Worm (Caenorhabditis elegans) whole organism, early embryonic: Measurements from ENCODE around the gene scl-8.

Experiments used
- B0310.2 ChIP-seq: sonication (generic microtip); optimal IDR thresholded peaks from 2 replicates; lab custom pipeline; 2016; ENCODE audit warnings: mild to moderate bottlenecking, missing genetic modification characterization, missing compliant biosample characterization
- F13C5.2 ChIP-seq: sonication (generic microtip); optimal IDR thresholded peaks from 2 replicates; lab custom pipeline; 2017; ENCODE audit warnings: mild to moderate bottlenecking, missing genetic modification characterization, inconsistent platforms, missing compliant biosample characterization
- ama-1 ChIP-seq: fragments of 150-350 bp; optimal IDR thresholded peaks from 2 replicates; lab custom pipeline; 2014
- ets-7 ChIP-seq: sonication (generic microtip); optimal IDR thresholded peaks from 2 replicates; lab custom pipeline; 2016; ENCODE audit warnings: missing genotype, missing genetic modification characterization, missing compliant biosample characterization
- flt-1 ChIP-seq: fragments of 200-800 bp; sonication (Bioruptor generic); IDR thresholded peaks from 2 replicates; pipeline ENCODE4 v1.3.6; 2022; ENCODE audit warnings: missing genetic modification characterization, missing compliant biosample characterization
- hmbx-1 ChIP-seq: sonication (generic microtip); optimal IDR thresholded peaks from 2 replicates; lab custom pipeline; 2016; ENCODE audit warnings: mild to moderate bottlenecking, missing genetic modification characterization, missing compliant biosample characterization
- hmg-4 ChIP-seq: fragments of 200-800 bp; sonication (Bioruptor generic); optimal IDR thresholded peaks from 2 replicates; lab custom pipeline; 2018; ENCODE audit warnings: mild to moderate bottlenecking, missing genetic modification characterization, missing compliant biosample characterization
- hnd-1 ChIP-seq: sonication (generic microtip); optimal IDR thresholded peaks from 2 replicates; lab custom pipeline; 2016; ENCODE audit warnings: missing genetic modification characterization, missing compliant biosample characterization
- pes-1 ChIP-seq: fragments of 200-800 bp; sonication (Bioruptor generic); IDR thresholded peaks from 2 replicates; pipeline ENCODE4 v1.3.6; 2022; ENCODE audit warnings: missing genetic modification reagents, missing genetic modification characterization, missing compliant biosample characterization
- scrt-1 ChIP-seq: fragments of 200-800 bp; sonication (Bioruptor generic); IDR thresholded peaks from 2 replicates; pipeline ENCODE4 v1.3.6; 2022; ENCODE audit warnings: missing genetic modification characterization, missing compliant biosample characterization
- sea-1 ChIP-seq: fragments of 200-800 bp; sonication (Bioruptor generic); conservative IDR thresholded peaks from 2 replicates; pipeline ENCODE4 v1.3.6; 2022; ENCODE audit warnings: missing genetic modification characterization, missing compliant biosample characterization
- tbx-11 ChIP-seq: fragments of 200-800 bp; sonication (Bioruptor generic); IDR thresholded peaks from 2 replicates; pipeline ENCODE4 v1.3.6; 2022; ENCODE audit warnings: missing genetic modification characterization, missing compliant biosample characterization
- tbx-37 ChIP-seq: fragments of 200-800 bp; sonication (Bioruptor generic); conservative IDR thresholded peaks from 2 replicates; pipeline ENCODE4 v1.3.6; 2022; ENCODE audit warnings: missing genetic modification reagents, missing genetic modification characterization, missing compliant biosample characterization
- tra-4 ChIP-seq: sonication (generic microtip); optimal IDR thresholded peaks from 2 replicates; lab custom pipeline; 2017; ENCODE audit warnings: missing genetic modification characterization, missing compliant biosample characterization

ce11 chrIV:13042091-13042490, 29.5 kb upstream of the scl-8 start, which contains the start of gene amt-2:
- TF ChIP-seq ama-1 (lab: Kevin White, UChicago) (no peak), hnd-1 (tag; lab: Kevin White, UChicago) (no peak), F13C5.2 (tag; lab: Kevin White, UChicago) (no peak), tbx-37 (GFP tag; lab: Robert Waterston, UW) (no peak), B0310.2 (no peak), sea-1 (no peak), hmbx-1 (no peak), pes-1 (GFP tag; lab: Robert Waterston, UW) (no peak), scrt-1 (GFP tag; lab: Robert Waterston, UW) (no peak), tra-4 (no peak), hmg-4 (GFP tag; lab: Kevin White, UChicago) (no peak), tbx-11 (GFP tag; lab: Robert Waterston, UW) (no peak), ets-7 (tag; lab: Kevin White, UChicago) (no peak), flt-1 (GFP tag; lab: Robert Waterston, UW) (no peak)
